Fruit fly (Drosophila melanogaster): ENCODE measurements around the gene CG13312.
A peak's percentile ranks its signal among the peaks of the same experiment; 100 is the strongest.

CG13312 gene

dm6 chr3L:8836162-8836561 lies 29.1 kb upstream of the CG13312 start, which contains the start of gene CG32026:
TSS of gene CG32026 (plus strand) at chr3L:8836462.
- TF ChIP-seq brk (GFP tag; optimal IDR thresholded peaks at IDR 0.05) (no peak), Rel (GFP tag; optimal IDR thresholded peaks at IDR 0.05) (no peak), Rel (tag; optimal IDR thresholded peaks at IDR 0.05) (no peak), Hnf4 (GFP tag; optimal IDR thresholded peaks at IDR 0.05) (no peak), sv (GFP tag; optimal IDR thresholded peaks at IDR 0.05) (no peak), sage (GFP tag; optimal IDR thresholded peaks at IDR 0.05) (no peak), Hr83 (GFP tag; optimal IDR thresholded peaks at IDR 0.05; ENCODE audit: poor library complexity, severe bottlenecking) (no peak), Myc (optimal IDR thresholded peaks at IDR 0.05) (no peak), Sp1 (GFP tag; optimal IDR thresholded peaks at IDR 0.05) (no peak), GATAd (GFP tag; optimal IDR thresholded peaks at IDR 0.05) (no peak), CG9705 (GFP tag; optimal IDR thresholded peaks at IDR 0.05) (no peak), Abd-B (GFP tag; optimal IDR thresholded peaks at IDR 0.05) (no peak), rgr (GFP tag; optimal IDR thresholded peaks at IDR 0.05) (no peak), h (GFP tag; optimal IDR thresholded peaks at IDR 0.05) (no peak), psq (GFP tag; optimal IDR thresholded peaks at IDR 0.05) (no peak), Dif (GFP tag; optimal IDR thresholded peaks at IDR 0.05; ENCODE audit: partially characterized antibody) (no peak), N (GFP tag; optimal IDR thresholded peaks at IDR 0.05) (no peak), dsf (GFP tag; optimal IDR thresholded peaks at IDR 0.05; ENCODE audit: borderline replicate concordance) (no peak), foxo (GFP tag; optimal IDR thresholded peaks at IDR 0.05) (no peak)

- no peak for TF ChIP-seq Myc (optimal IDR thresholded peaks at IDR 0.05)
- TF ChIP-seq ey (GFP tag; optimal IDR thresholded peaks at IDR 0.05), result no peak
- TF ChIP-seq Hr78 (GFP tag; optimal IDR thresholded peaks at IDR 0.05), result no peak
- no peak for TF ChIP-seq tai (GFP tag; optimal IDR thresholded peaks at IDR 0.05)
- TF ChIP-seq Vsx2 (GFP tag; optimal IDR thresholded peaks at IDR 0.05; ENCODE audit: partially characterized antibody), result no peak
- TF ChIP-seq Rel (GFP tag; optimal IDR thresholded peaks at IDR 0.05), result no peak
- TF ChIP-seq Rel (tag; optimal IDR thresholded peaks at IDR 0.05), result no peak
- TF ChIP-seq br (GFP tag; optimal IDR thresholded peaks at IDR 0.05), result no peak
- no peak for TF ChIP-seq lola (GFP tag; optimal IDR thresholded peaks at IDR 0.05)
- TF ChIP-seq CG9705 (GFP tag; optimal IDR thresholded peaks at IDR 0.05), result no peak
- TF ChIP-seq h (GFP tag; optimal IDR thresholded peaks at IDR 0.05), result no peak
- no peak for TF ChIP-seq dmrt93B (GFP tag; optimal IDR thresholded peaks at IDR 0.05)
- TF ChIP-seq brk (GFP tag; optimal IDR thresholded peaks at IDR 0.05), result no peak
- no peak for TF ChIP-seq GATAd (GFP tag; optimal IDR thresholded peaks at IDR 0.05)
- no peak for TF ChIP-seq rgr (GFP tag; optimal IDR thresholded peaks at IDR 0.05)
- no peak for TF ChIP-seq sv (GFP tag; optimal IDR thresholded peaks at IDR 0.05)
- TF ChIP-seq pan (optimal IDR thresholded peaks at IDR 0.05), result no peak
Measured at dm6 chr3L:8835441-8835840, 28.4 kb upstream of the CG13312 start.

dm6 chr3L:8834886-8835285 lies 27.9 kb upstream of the CG13312 start:
- TF ChIP-seq Dif (GFP tag; optimal IDR thresholded peaks at IDR 0.05; ENCODE audit: partially characterized antibody), result no peak

- no peak for TF ChIP-seq woc (GFP tag; optimal IDR thresholded peaks at IDR 0.05)
- TF ChIP-seq psq (GFP tag; optimal IDR thresholded peaks at IDR 0.05), result peak; percentile 17
- no peak for TF ChIP-seq CG32264 (GFP tag; optimal IDR thresholded peaks at IDR 0.05)
- TF ChIP-seq Sp1 (GFP tag; optimal IDR thresholded peaks at IDR 0.05), result peak; percentile 21
- TF ChIP-seq Jra (GFP tag; optimal IDR thresholded peaks at IDR 0.05), result peak; percentile 28
- TF ChIP-seq br (GFP tag; optimal IDR thresholded peaks at IDR 0.05), result peak; percentile 25
- no peak for TF ChIP-seq GATAd (GFP tag; optimal IDR thresholded peaks at IDR 0.05)
- TF ChIP-seq h (GFP tag; optimal IDR thresholded peaks at IDR 0.05), result peak; percentile 15
- peak; percentile 29 for TF ChIP-seq rgr (GFP tag; optimal IDR thresholded peaks at IDR 0.05)
- TF ChIP-seq dmrt93B (GFP tag; optimal IDR thresholded peaks at IDR 0.05), result no peak
- peak; percentile 13 for TF ChIP-seq OdsH (GFP tag; optimal IDR thresholded peaks at IDR 0.05)
- peak in 1 of 2 experiments; percentile 8 for TF ChIP-seq foxo (GFP tag; optimal IDR thresholded peaks at IDR 0.05)
- no peak for TF ChIP-seq N (GFP tag; optimal IDR thresholded peaks at IDR 0.05)
Measured at dm6 chr3L:8834486-8834885, 27.5 kb upstream of the CG13312 start.

- TF ChIP-seq foxo (GFP tag; optimal IDR thresholded peaks at IDR 0.05) (no peak), Dfd (GFP tag; optimal IDR thresholded peaks at IDR 0.05) (no peak), OdsH (GFP tag; optimal IDR thresholded peaks at IDR 0.05) (no peak), tai (GFP tag; optimal IDR thresholded peaks at IDR 0.05) (no peak), psq (GFP tag; optimal IDR thresholded peaks at IDR 0.05) (no peak), ey (GFP tag; optimal IDR thresholded peaks at IDR 0.05) (no peak), pan (optimal IDR thresholded peaks at IDR 0.05) (no peak)
Measured at dm6 chr3L:8833467-8833802, 26.4 kb upstream of the CG13312 start.
